Fruit fly (Drosophila melanogaster) whole organism, embryonic: ENCODE measurements around the gene CG2712.
A peak's percentile ranks its signal among the peaks of the same experiment; 100 is the strongest.

Experiments
- CG10565 ChIP-seq: fragments of 200-800 bp; sonication (Bioruptor generic); optimal IDR thresholded peaks from 3 replicates; lab custom pipeline; 2016; ENCODE audit warnings: missing biosample characterization, mild to moderate bottlenecking, missing genetic modification characterization
- CG10654 ChIP-seq: fragments of 200-800 bp; sonication (Bioruptor generic); optimal IDR thresholded peaks from 2 replicates; lab custom pipeline; 2016; ENCODE audit warnings: missing biosample characterization, missing genetic modification characterization
- CG11093 ChIP-seq: fragments of 200-800 bp; sonication (Bioruptor generic); IDR thresholded peaks from 3 replicates; pipeline ENCODE4 v1.3.6; 2022; ENCODE audit warnings: missing biosample characterization, missing genetic modification characterization
- CG11696 ChIP-seq: fragments of 200-800 bp; sonication (Bioruptor generic); IDR thresholded peaks from 2 replicates; pipeline ENCODE4 v1.3.6; 2022; ENCODE audit warnings: missing biosample characterization, missing genetic modification characterization
- CG12659 ChIP-seq: fragments of 200-800 bp; sonication (Bioruptor generic); optimal IDR thresholded peaks from 3 replicates; lab custom pipeline; 2017; ENCODE audit warnings: mild to moderate bottlenecking, missing biosample characterization, missing genetic modification reagents, missing genetic modification characterization
- CG14441 ChIP-seq: fragments of 200-800 bp; sonication (Bioruptor generic); IDR thresholded peaks from 2 replicates; pipeline ENCODE4 v1.3.6; 2022; ENCODE audit warnings: missing biosample characterization, missing genetic modification characterization
- CG15514 ChIP-seq: fragments of 200-800 bp; sonication (Bioruptor generic); optimal IDR thresholded peaks from 3 replicates; lab custom pipeline; 2017; ENCODE audit warnings: missing biosample characterization, missing genetic modification characterization, mild to moderate bottlenecking, moderate library complexity, missing genetic modification reagents
- CG16815 ChIP-seq: fragments of 200-800 bp; sonication (Bioruptor generic); optimal IDR thresholded peaks from 3 replicates; lab custom pipeline; 2017; ENCODE audit warnings: missing biosample characterization, mild to moderate bottlenecking, missing genetic modification characterization
- CG16863 ChIP-seq: fragments of 200-800 bp; sonication (Bioruptor generic); optimal IDR thresholded peaks from 3 replicates; lab custom pipeline; 2016; ENCODE audit warnings: missing biosample characterization, missing genetic modification characterization
- CG2116 ChIP-seq: fragments of 200-800 bp; sonication (Bioruptor generic); optimal IDR thresholded peaks from 3 replicates; lab custom pipeline; 2018; ENCODE audit warnings: missing biosample characterization, mild to moderate bottlenecking, missing genetic modification characterization
- CG2202 ChIP-seq: fragments of 200-800 bp; sonication (Bioruptor generic); optimal IDR thresholded peaks from 2 replicates; lab custom pipeline; 2018; ENCODE audit warnings: missing biosample characterization, mild to moderate bottlenecking, missing genetic modification characterization
- CG2678 ChIP-seq: fragments of 200-800 bp; sonication (Bioruptor generic); optimal IDR thresholded peaks from 3 replicates; lab custom pipeline; 2019; ENCODE audit warnings: missing biosample characterization, mild to moderate bottlenecking, missing genetic modification characterization, moderate library complexity
- CG5953 ChIP-seq: fragments of 200-800 bp; sonication (Bioruptor generic); IDR thresholded peaks from 2 replicates; pipeline ENCODE4 v1.3.6; 2022; ENCODE audit warnings: missing biosample characterization, missing genetic modification characterization
- CG6272 ChIP-seq: fragments of 200-800 bp; sonication (Bioruptor generic); IDR thresholded peaks from 2 replicates; pipeline ENCODE4 v1.3.6; 2022; ENCODE audit warnings: missing biosample characterization, missing genetic modification characterization
- CG7963 ChIP-seq: fragments of 200-800 bp; sonication (Bioruptor generic); IDR thresholded peaks from 3 replicates; pipeline ENCODE4 v1.3.6; 2022; ENCODE audit warnings: missing biosample characterization, missing genetic modification characterization; ENCODE audit not compliant: partially characterized antibody
- D ChIP-seq, 2 experiments: fragments of 200-800 bp in 1 of 2; fragments of >200 bp in 1 of 2; sonication (Bioruptor generic) in 1 of 2; optimal IDR thresholded peaks; 2 replicates in 1 of 2; 3 replicates in 1 of 2; lab custom pipeline; 2017; ENCODE audit warnings: mild to moderate bottlenecking in 1 of 2, missing biosample characterization in 1 of 2, missing genetic modification characterization in 1 of 2, missing genetic modification reagents in 1 of 2
- Doc3 ChIP-seq: fragments of 200-800 bp; sonication (Bioruptor generic); IDR thresholded peaks from 3 replicates; pipeline ENCODE4 v1.3.6; 2022; ENCODE audit warnings: missing biosample characterization, missing genetic modification characterization; ENCODE audit not compliant: partially characterized antibody
- Dp ChIP-seq: fragments of 200-800 bp; sonication (Bioruptor generic); optimal IDR thresholded peaks from 2 replicates; lab custom pipeline; 2018; ENCODE audit warnings: missing biosample characterization, mild to moderate bottlenecking, missing genetic modification characterization, moderate library complexity
- Eip74EF ChIP-seq, 2 experiments: fragments of 200-800 bp in 1 of 2; fragments of >200 bp in 1 of 2; sonication (Bioruptor generic) in 1 of 2; optimal IDR thresholded peaks; 2 replicates each; lab custom pipeline; 2017 to 2019; ENCODE audit warnings: missing biosample characterization in 2 of 2, missing genetic modification characterization in 2 of 2, mild to moderate bottlenecking in 1 of 2, moderate library complexity in 1 of 2
- Elba2 ChIP-seq: fragments of 200-800 bp; sonication (Bioruptor generic); optimal IDR thresholded peaks from 3 replicates; lab custom pipeline; 2016; ENCODE audit warnings: missing biosample characterization, missing genetic modification characterization
- Hmr ChIP-seq: fragments of 200-800 bp; sonication (Bioruptor generic); optimal IDR thresholded peaks from 3 replicates; lab custom pipeline; 2017; ENCODE audit warnings: mild to moderate bottlenecking, missing biosample characterization, missing genetic modification reagents, missing genetic modification characterization
- Hr3 ChIP-seq: fragments of 200-800 bp; sonication (Bioruptor generic); optimal IDR thresholded peaks from 3 replicates; lab custom pipeline; 2016; ENCODE audit warnings: missing biosample characterization, missing genetic modification characterization
- MTF-1 ChIP-seq: fragments of 200-800 bp; sonication (Bioruptor generic); optimal IDR thresholded peaks from 2 replicates; lab custom pipeline; 2018; ENCODE audit warnings: missing biosample characterization, mild to moderate bottlenecking, missing genetic modification characterization, borderline replicate concordance
- NC2β ChIP-seq: fragments of 200-800 bp; sonication (Bioruptor generic); optimal IDR thresholded peaks from 2 replicates; lab custom pipeline; 2016; ENCODE audit warnings: missing biosample characterization, missing genetic modification characterization
- Opbp ChIP-seq: fragments of 200-800 bp; sonication (Bioruptor generic); IDR thresholded peaks from 3 replicates; pipeline ENCODE4 v1.3.6; 2022; ENCODE audit warnings: missing biosample characterization, missing genetic modification characterization; ENCODE audit not compliant: partially characterized antibody
- YL-1 ChIP-seq: fragments of 200-800 bp; sonication (Bioruptor generic); optimal IDR thresholded peaks from 3 replicates; lab custom pipeline; 2017; ENCODE audit warnings: missing biosample characterization, mild to moderate bottlenecking, missing genetic modification characterization
- amos ChIP-seq: fragments of 200-800 bp; sonication (Bioruptor generic); IDR thresholded peaks from 2 replicates; pipeline ENCODE4 v1.3.6; 2022; ENCODE audit warnings: missing biosample characterization, missing genetic modification characterization; ENCODE audit not compliant: partially characterized antibody
- ap ChIP-seq: fragments of 200-800 bp; sonication (Bioruptor generic); IDR thresholded peaks from 2 replicates; pipeline ENCODE4 v1.3.6; 2022; ENCODE audit warnings: missing biosample characterization, missing genetic modification characterization
- ara ChIP-seq: fragments of 200-800 bp; sonication (Bioruptor generic); IDR thresholded peaks from 2 replicates; pipeline ENCODE4 v1.3.6; 2022; ENCODE audit warnings: missing biosample characterization, missing genetic modification characterization
- az2 ChIP-seq: fragments of 200-800 bp; sonication (Bioruptor generic); optimal IDR thresholded peaks from 3 replicates; lab custom pipeline; 2016; ENCODE audit warnings: missing biosample characterization, missing genetic modification characterization
- cg ChIP-seq: fragments of 200-800 bp; sonication (Bioruptor generic); optimal IDR thresholded peaks from 3 replicates; lab custom pipeline; 2019; ENCODE audit warnings: missing biosample characterization, mild to moderate bottlenecking, missing genetic modification characterization, moderate library complexity
- chn ChIP-seq: fragments of 200-800 bp; sonication (Bioruptor generic); optimal IDR thresholded peaks from 2 replicates; lab custom pipeline; 2016; ENCODE audit warnings: missing biosample characterization, missing genetic modification characterization
- croc ChIP-seq: fragments of 200-800 bp; sonication (Bioruptor generic); conservative IDR thresholded peaks from 3 replicates; pipeline ENCODE4 v1.3.6; 2022; ENCODE audit warnings: missing biosample characterization, missing genetic modification characterization
- danr ChIP-seq: fragments of 200-800 bp; sonication (Bioruptor generic); IDR thresholded peaks from 2 replicates; pipeline ENCODE4 v1.3.6; 2022; ENCODE audit warnings: missing biosample characterization, missing genetic modification characterization
- ems ChIP-seq: fragments of 200-800 bp; sonication (Bioruptor generic); optimal IDR thresholded peaks from 3 replicates; lab custom pipeline; 2016; ENCODE audit warnings: missing biosample characterization, missing genetic modification characterization
- exex ChIP-seq: fragments of 200-800 bp; sonication (Bioruptor generic); optimal IDR thresholded peaks from 4 replicates; lab custom pipeline; 2018; ENCODE audit warnings: missing biosample characterization, mild to moderate bottlenecking, missing genetic modification characterization, moderate library complexity
- fru ChIP-seq: fragments of >200 bp; optimal IDR thresholded peaks from 2 replicates; lab custom pipeline; 2017
- gce ChIP-seq: fragments of 200-800 bp; sonication (Bioruptor generic); IDR thresholded peaks from 3 replicates; pipeline ENCODE4 v1.3.6; 2022; ENCODE audit warnings: missing biosample characterization, missing genetic modification characterization
- kay ChIP-seq: fragments of 200-800 bp; sonication (Bioruptor generic); optimal IDR thresholded peaks from 2 replicates; lab custom pipeline; 2016; ENCODE audit warnings: missing biosample characterization, missing genetic modification characterization
- lab ChIP-seq: fragments of 200-800 bp; sonication (Bioruptor generic); optimal IDR thresholded peaks from 3 replicates; lab custom pipeline; 2017; ENCODE audit warnings: missing biosample characterization, missing genetic modification characterization, mild to moderate bottlenecking, moderate library complexity, missing genetic modification reagents
- mirr ChIP-seq: fragments of 200-800 bp; sonication (Bioruptor generic); optimal IDR thresholded peaks from 3 replicates; lab custom pipeline; 2018; ENCODE audit warnings: missing biosample characterization, mild to moderate bottlenecking, missing genetic modification characterization
- nau ChIP-seq: fragments of 200-800 bp; sonication (Bioruptor generic); optimal IDR thresholded peaks from 3 replicates; lab custom pipeline; 2017; ENCODE audit warnings: missing biosample characterization, mild to moderate bottlenecking, missing genetic modification characterization, missing genetic modification reagents
- peb ChIP-seq: fragments of 200-800 bp; sonication (Bioruptor generic); IDR thresholded peaks from 2 replicates; pipeline ENCODE4 v1.3.6; 2022; ENCODE audit warnings: missing biosample characterization, missing genetic modification characterization
- phol ChIP-seq: fragments of 200-800 bp; sonication (Bioruptor generic); optimal IDR thresholded peaks from 3 replicates; lab custom pipeline; 2018; ENCODE audit warnings: missing biosample characterization, mild to moderate bottlenecking, missing genetic modification characterization, moderate library complexity
- sima ChIP-seq: fragments of 200-800 bp; sonication (Bioruptor generic); optimal IDR thresholded peaks from 2 replicates; lab custom pipeline; 2016; ENCODE audit warnings: missing biosample characterization, missing genetic modification characterization
- slp2 ChIP-seq: fragments of 200-800 bp; sonication (Bioruptor generic); optimal IDR thresholded peaks from 2 replicates; lab custom pipeline; 2016; ENCODE audit warnings: missing biosample characterization, missing genetic modification characterization
- ssp ChIP-seq: fragments of 200-800 bp; sonication (Bioruptor generic); IDR thresholded peaks from 2 replicates; pipeline ENCODE4 v1.3.6; 2022; ENCODE audit warnings: missing biosample characterization, missing genetic modification characterization
- stc ChIP-seq: fragments of 200-800 bp; sonication (Bioruptor generic); IDR thresholded peaks from 2 replicates; pipeline ENCODE4 v1.3.6; 2022; ENCODE audit warnings: missing biosample characterization, missing genetic modification characterization
- tap ChIP-seq: fragments of 200-800 bp; optimal IDR thresholded peaks from 3 replicates; lab custom pipeline; 2019; ENCODE audit warnings: missing biosample characterization, mild to moderate bottlenecking, missing genetic modification characterization, moderate library complexity
- tll ChIP-seq, 2 experiments: fragments of 200-800 bp in 1 of 2; fragments of >200 bp in 1 of 2; sonication (Bioruptor generic) in 1 of 2; optimal IDR thresholded peaks; 2 replicates each; lab custom pipeline; 2017 to 2019; ENCODE audit warnings: missing biosample characterization in 2 of 2, missing genetic modification characterization in 2 of 2, mild to moderate bottlenecking in 1 of 2, moderate library complexity in 1 of 2

CG2712 gene

dm6 chrX:2744042-2744441, 11.8 kb downstream of the CG2712 start, which contains the start of gene Syx4:
Gene Syx4 (minus strand): TSS chrX:2744076.
- TF ChIP-seq ssp (GFP tag; lab: Robert Waterston, UW) (peak; percentile 68), Hmr (peak; percentile 95), croc (GFP tag; lab: Robert Waterston, UW) (peak; percentile 54), CG2202 (peak; percentile 61), CG5953 (GFP tag; lab: Robert Waterston, UW) (peak; percentile 92), CG10654 (GFP tag; lab: Kevin White, UChicago) (peak; percentile 83), ap (GFP tag; lab: Robert Waterston, UW) (peak; percentile 87), CG15514 (GFP tag; lab: Kevin White, UChicago) (peak; percentile 91), cg (GFP tag; lab: Kevin White, UChicago) (no peak), mirr (GFP tag; lab: Kevin White, UChicago) (peak; percentile 64), YL-1 (GFP tag; lab: Kevin White, UChicago) (peak; percentile 12), Hr3 (GFP tag; lab: Kevin White, UChicago) (peak; percentile 79), nau (peak; percentile 89), exex (tag; lab: Kevin White, UChicago) (peak; percentile 70), CG14441 (peak; percentile 90), CG16863 (GFP tag; lab: Kevin White, UChicago) (peak; percentile 87), slp2 (GFP tag; lab: Kevin White, UChicago) (peak; percentile 79), CG7963 (GFP tag; lab: Robert Waterston, UW) (no peak), D (optimal IDR thresholded peaks at IDR 0.05; lab: Kevin White, UChicago) (no peak), D (GFP tag; optimal IDR thresholded peaks at IDR 0.05; lab: Kevin White, UChicago) (peak; percentile 77), CG10565 (GFP tag; lab: Kevin White, UChicago) (no peak), tap (tag; lab: Kevin White, UChicago) (peak; percentile 93), sima (GFP tag; lab: Kevin White, UChicago) (peak; percentile 76), amos (GFP tag; lab: Robert Waterston, UW) (no peak), CG12659 (GFP tag; lab: Kevin White, UChicago) (peak; percentile 92), Dp (no peak), CG2116 (GFP tag; lab: Kevin White, UChicago) (peak; percentile 50), danr (peak; percentile 68), ems (GFP tag; lab: Kevin White, UChicago) (peak; percentile 88), fru (lab: Kevin White, UChicago) (no peak), Opbp (GFP tag; lab: Robert Waterston, UW) (no peak), CG16815 (GFP tag; lab: Kevin White, UChicago) (peak; percentile 77), ara (GFP tag; lab: Robert Waterston, UW) (peak; percentile 75), gce (GFP tag; lab: Robert Waterston, UW) (peak; percentile 88), Elba2 (no peak), phol (tag; lab: Kevin White, UChicago) (peak; percentile 84), stc (GFP tag; lab: Robert Waterston, UW) (peak; percentile 89), MTF-1 (GFP tag; lab: Kevin White, UChicago) (peak; percentile 78), kay (peak; percentile 73), CG11696 (GFP tag; lab: Robert Waterston, UW) (peak; percentile 98), CG11093 (GFP tag; lab: Robert Waterston, UW) (peak; percentile 70; the same call in 2 of the 3 replicates), az2 (peak; percentile 86), Eip74EF (GFP tag; optimal IDR thresholded peaks at IDR 0.05; lab: Kevin White, UChicago) (peak in 1 of 2 experiments; percentile 85), tll (GFP tag; optimal IDR thresholded peaks at IDR 0.05; lab: Kevin White, UChicago) (no peak), chn (GFP tag; lab: Kevin White, UChicago) (peak; percentile 73), CG2678 (tag; lab: Kevin White, UChicago) (peak; percentile 96), NC2β (peak; percentile 82), peb (GFP tag; lab: Robert Waterston, UW) (peak; percentile 71), lab (GFP tag; lab: Kevin White, UChicago) (peak; percentile 97), CG6272 (GFP tag; lab: Robert Waterston, UW) (peak; percentile 76), Doc3 (no peak)
